In the genomic region with DNA sequence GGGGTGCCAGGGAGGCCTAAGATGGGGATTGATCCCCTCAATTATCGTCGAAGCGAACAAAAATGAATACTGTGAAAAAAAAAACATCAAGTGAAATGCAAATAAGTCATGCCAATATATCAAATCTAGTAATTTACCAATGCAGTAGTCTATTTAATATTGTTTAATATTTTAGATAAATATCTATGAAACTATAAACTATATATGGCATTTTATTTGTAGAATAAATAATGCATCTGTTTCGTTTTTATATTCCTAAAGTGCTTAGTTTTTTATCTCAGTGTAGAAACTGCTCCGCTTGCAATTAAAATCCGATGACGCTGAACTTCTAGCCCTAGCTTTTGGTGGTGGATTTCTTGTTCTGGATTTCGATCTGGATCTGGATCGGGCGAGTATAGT, we compare ENCODE assay signal across 1 fruit fly cellular context.
TF ChIP-seq lines count a peak whose summit lies in the region.

No protein-coding gene starts in this region.

TF ChIP-seq in whole organism, embryonic, 481 proteins besides CTCF, POLR2A, EP300 and RAD21 (continued from another document):
- TF ChIP-seq CG7745 (tag; optimal IDR thresholded peaks at IDR 0.05; lab: Kevin White, UChicago) (no peak), sd (tag; optimal IDR thresholded peaks at IDR 0.05; lab: Kevin White, UChicago) (no peak), CG4404 (GFP tag; IDR thresholded peaks at IDR 0.05; lab: Robert Waterston, UW) (no peak), dmrt99B (tag; optimal IDR thresholded peaks at IDR 0.05; lab: Kevin White, UChicago) (peak; percentile 10), CG11695 (GFP tag; IDR thresholded peaks at IDR 0.05; lab: Robert Waterston, UW) (no peak), zf30C (GFP tag; optimal IDR thresholded peaks at IDR 0.05; lab: Kevin White, UChicago) (peak; percentile 4), Fer1 (GFP tag; optimal IDR thresholded peaks at IDR 0.05; lab: Kevin White, UChicago) (no peak), CG10267 (tag; optimal IDR thresholded peaks at IDR 0.05; lab: Kevin White, UChicago) (peak; percentile 19), CG7357 (GFP tag; IDR thresholded peaks at IDR 0.05; lab: Robert Waterston, UW) (no peak), lola (GFP tag; optimal IDR thresholded peaks at IDR 0.05; lab: Kevin White, UChicago) (peak in 1 of 3 experiments; percentile 38), CG17361 (GFP tag; IDR thresholded peaks at IDR 0.05; lab: Robert Waterston, UW) (peak; percentile 42; the same call in 1 of the 3 replicates), CG9727 (GFP tag; optimal IDR thresholded peaks at IDR 0.05; lab: Kevin White, UChicago) (no peak), CG6272 (GFP tag; IDR thresholded peaks at IDR 0.05; lab: Robert Waterston, UW) (no peak), CG8388 (GFP tag; optimal IDR thresholded peaks at IDR 0.05; lab: Kevin White, UChicago) (peak; percentile 24), hb (GFP tag; IDR thresholded peaks at IDR 0.05; lab: Robert Waterston, UW; ENCODE audit: partially characterized antibody) (no peak), jumu (GFP tag; optimal IDR thresholded peaks at IDR 0.05; lab: Kevin White, UChicago) (no peak), CG12391 (tag; optimal IDR thresholded peaks at IDR 0.05; lab: Kevin White, UChicago) (peak; percentile 25), CoRest (tag; optimal IDR thresholded peaks at IDR 0.05; lab: Kevin White, UChicago) (peak; percentile 16), zfh2 (GFP tag; optimal IDR thresholded peaks at IDR 0.05; lab: Kevin White, UChicago) (no peak), HHEX (GFP tag; optimal IDR thresholded peaks at IDR 0.05; lab: Kevin White, UChicago) (no peak), wdn (GFP tag; IDR thresholded peaks at IDR 0.05; lab: Robert Waterston, UW) (no peak), Sox100B (GFP tag; optimal IDR thresholded peaks at IDR 0.05; lab: Kevin White, UChicago) (peak; percentile 4), CG34376 (GFP tag; optimal IDR thresholded peaks at IDR 0.05; lab: Kevin White, UChicago) (no peak), Xrp1 (GFP tag; IDR thresholded peaks at IDR 0.05; lab: Robert Waterston, UW) (peak; percentile 25; the same call in 1 of the 2 replicates), Hr3 (GFP tag; optimal IDR thresholded peaks at IDR 0.05; lab: Kevin White, UChicago) (no peak), tin (GFP tag; optimal IDR thresholded peaks at IDR 0.05; lab: Kevin White, UChicago) (no peak), CG12155 (GFP tag; optimal IDR thresholded peaks at IDR 0.05; lab: Kevin White, UChicago) (peak; percentile 3), CG13775 (GFP tag; optimal IDR thresholded peaks at IDR 0.05; lab: Kevin White, UChicago) (no peak), CG12071 (GFP tag; optimal IDR thresholded peaks at IDR 0.05; lab: Kevin White, UChicago) (no peak), CG2712 (tag; optimal IDR thresholded peaks at IDR 0.05; lab: Kevin White, UChicago) (peak; percentile 35), CG2678 (tag; optimal IDR thresholded peaks at IDR 0.05; lab: Kevin White, UChicago) (peak; percentile 29), CG17186 (GFP tag; optimal IDR thresholded peaks at IDR 0.05; lab: Kevin White, UChicago) (no peak), unpg (GFP tag; optimal IDR thresholded peaks at IDR 0.05; lab: Kevin White, UChicago) (peak; percentile 23), D19A (tag; optimal IDR thresholded peaks at IDR 0.05; lab: Kevin White, UChicago) (peak; percentile 7), chn (GFP tag; optimal IDR thresholded peaks at IDR 0.05; lab: Kevin White, UChicago) (no peak), trh (GFP tag; optimal IDR thresholded peaks at IDR 0.05; lab: Kevin White, UChicago) (no peak), aop (GFP tag; IDR thresholded peaks at IDR 0.05; lab: Robert Waterston, UW) (no peak), CG11504 (tag; optimal IDR thresholded peaks at IDR 0.05; lab: Kevin White, UChicago) (peak; percentile 14), en (GFP tag; optimal IDR thresholded peaks at IDR 0.05; lab: Kevin White, UChicago) (no peak), HLH54F (GFP tag; optimal IDR thresholded peaks at IDR 0.05; lab: Kevin White, UChicago) (no peak), fd96Cb (tag; optimal IDR thresholded peaks at IDR 0.05; lab: Kevin White, UChicago) (peak; percentile 13), CG7839 (tag; optimal IDR thresholded peaks at IDR 0.05; lab: Kevin White, UChicago) (peak; percentile 12), CG10979 (tag; optimal IDR thresholded peaks at IDR 0.05; lab: Kevin White, UChicago) (peak; percentile 51), gsb-n (tag; optimal IDR thresholded peaks at IDR 0.05; lab: Kevin White, UChicago) (peak; percentile 22), dmrt11E (tag; optimal IDR thresholded peaks at IDR 0.05; lab: Kevin White, UChicago) (peak; percentile 56), Aef1 (GFP tag; IDR thresholded peaks at IDR 0.05; lab: Robert Waterston, UW) (no peak), phol (tag; optimal IDR thresholded peaks at IDR 0.05; lab: Kevin White, UChicago) (peak; percentile 33), amos (GFP tag; IDR thresholded peaks at IDR 0.05; lab: Robert Waterston, UW; ENCODE audit: partially characterized antibody) (no peak), CG8359 (GFP tag; optimal IDR thresholded peaks at IDR 0.05; lab: Kevin White, UChicago; ENCODE audit: borderline replicate concordance) (no peak), CG7372 (GFP tag; IDR thresholded peaks at IDR 0.05; lab: Robert Waterston, UW) (no peak), CG13123 (GFP tag; optimal IDR thresholded peaks at IDR 0.05; lab: Kevin White, UChicago) (no peak), CG14710 (tag; optimal IDR thresholded peaks at IDR 0.05; lab: Kevin White, UChicago) (peak; percentile 30), Sox102F (GFP tag; optimal IDR thresholded peaks at IDR 0.05; lab: Kevin White, UChicago) (peak; percentile 12), luna (GFP tag; optimal IDR thresholded peaks at IDR 0.05; lab: Kevin White, UChicago) (no peak), CG15601 (tag; optimal IDR thresholded peaks at IDR 0.05; lab: Kevin White, UChicago) (no peak), Mrtf (GFP tag; IDR thresholded peaks at IDR 0.05; lab: Robert Waterston, UW) (no peak), Gsc (GFP tag; IDR thresholded peaks at IDR 0.05; lab: Robert Waterston, UW) (no peak), Atf3 (GFP tag; optimal IDR thresholded peaks at IDR 0.05; lab: Kevin White, UChicago) (no peak), tna (GFP tag; IDR thresholded peaks at IDR 0.05; lab: Robert Waterston, UW; ENCODE audit: partially characterized antibody) (no peak), az2 (GFP tag; optimal IDR thresholded peaks at IDR 0.05; lab: Kevin White, UChicago) (no peak), CG16863 (GFP tag; optimal IDR thresholded peaks at IDR 0.05; lab: Kevin White, UChicago) (no peak)
